Fruit fly (Drosophila melanogaster) whole organism, embryonic: ENCODE data around the gene CG4278.

ENCODE experiments used
- Abd-B ChIP-seq: fragments of 200-800 bp; sonication (Bioruptor generic); optimal IDR thresholded peaks from 2 replicates; lab custom pipeline; 2018; ENCODE audit warnings: missing biosample characterization, mild to moderate bottlenecking, missing genetic modification characterization, moderate library complexity
- BtbVII ChIP-seq: fragments of 200-800 bp; sonication (Bioruptor generic); optimal IDR thresholded peaks from 3 replicates; lab custom pipeline; 2017; ENCODE audit warnings: missing biosample characterization, mild to moderate bottlenecking, missing genetic modification characterization
- CG10462 ChIP-seq: fragments of 200-800 bp; sonication (Bioruptor generic); optimal IDR thresholded peaks from 2 replicates; lab custom pipeline; 2016; ENCODE audit warnings: missing biosample characterization, missing genetic modification characterization
- CG11093 ChIP-seq: fragments of 200-800 bp; sonication (Bioruptor generic); IDR thresholded peaks from 3 replicates; pipeline ENCODE4 v1.3.6; 2022; ENCODE audit warnings: missing biosample characterization, missing genetic modification characterization
- CG14860 ChIP-seq: fragments of 200-800 bp; sonication (Bioruptor generic); IDR thresholded peaks from 3 replicates; pipeline ENCODE4 v1.3.6; 2022; ENCODE audit warnings: missing biosample characterization, missing genetic modification characterization; ENCODE audit not compliant: partially characterized antibody
- CG15073 ChIP-seq: fragments of 200-800 bp; sonication (Bioruptor generic); optimal IDR thresholded peaks from 2 replicates; lab custom pipeline; 2016; ENCODE audit warnings: missing biosample characterization, missing genetic modification characterization
- CG1603 ChIP-seq: fragments of 200-800 bp; sonication (Bioruptor generic); optimal IDR thresholded peaks from 2 replicates; lab custom pipeline; 2019; ENCODE audit warnings: missing biosample characterization, mild to moderate bottlenecking, missing genetic modification characterization, moderate library complexity
- CG18599 ChIP-seq: fragments of 200-800 bp; sonication (Bioruptor generic); optimal IDR thresholded peaks from 3 replicates; lab custom pipeline; 2017; ENCODE audit warnings: missing biosample characterization, missing genetic modification characterization, mild to moderate bottlenecking, moderate library complexity, missing genetic modification reagents
- CG33213 ChIP-seq: fragments of 200-800 bp; sonication (Bioruptor generic); optimal IDR thresholded peaks from 3 replicates; lab custom pipeline; 2016; ENCODE audit warnings: missing biosample characterization, missing genetic modification characterization
- CG3726 ChIP-seq: fragments of 200-800 bp; sonication (Bioruptor generic); IDR thresholded peaks from 3 replicates; pipeline ENCODE4, ENCODE4 v1.3.6; 2022; ENCODE audit warnings: missing biosample characterization, missing genetic modification characterization
- CG3995 ChIP-seq: fragments of 200-800 bp; sonication (Bioruptor generic); optimal IDR thresholded peaks from 3 replicates; lab custom pipeline; 2016; ENCODE audit warnings: missing biosample characterization, missing genetic modification characterization
- CG42726 ChIP-seq: fragments of 200-800 bp; sonication (Bioruptor generic); IDR thresholded peaks from 2 replicates; pipeline ENCODE4 v1.3.6; 2022; ENCODE audit warnings: missing biosample characterization, missing genetic modification characterization; ENCODE audit not compliant: partially characterized antibody
- CG4328 ChIP-seq: fragments of 200-800 bp; sonication (Bioruptor generic); optimal IDR thresholded peaks from 3 replicates; lab custom pipeline; 2017; ENCODE audit warnings: missing biosample characterization, missing genetic modification reagents, missing genetic modification characterization
- CG4360 ChIP-seq: fragments of 200-800 bp; sonication (Bioruptor generic); IDR thresholded peaks from 2 replicates; pipeline ENCODE4 v1.3.6; 2022; ENCODE audit warnings: missing biosample characterization, missing genetic modification characterization
- CG4730 ChIP-seq: fragments of 200-800 bp; sonication (Bioruptor generic); IDR thresholded peaks from 2 replicates; pipeline ENCODE4 v1.3.6; 2022; ENCODE audit warnings: missing biosample characterization, missing genetic modification characterization
- CG6272 ChIP-seq: fragments of 200-800 bp; sonication (Bioruptor generic); IDR thresholded peaks from 2 replicates; pipeline ENCODE4 v1.3.6; 2022; ENCODE audit warnings: missing biosample characterization, missing genetic modification characterization
- CG6689 ChIP-seq: fragments of 200-800 bp; sonication (Bioruptor generic); IDR thresholded peaks from 2 replicates; pipeline ENCODE4 v1.3.6; 2022; ENCODE audit warnings: missing biosample characterization, missing genetic modification characterization
- CG9215 ChIP-seq: fragments of 200-800 bp; sonication (Bioruptor generic); IDR thresholded peaks from 2 replicates; pipeline ENCODE4 v1.3.6; 2022; ENCODE audit warnings: missing biosample characterization, missing genetic modification characterization
- CG9876 ChIP-seq: fragments of 200-800 bp; sonication (Bioruptor generic); optimal IDR thresholded peaks from 2 replicates; lab custom pipeline; 2016; ENCODE audit warnings: missing biosample characterization, missing genetic modification characterization
- CHES-1-like ChIP-seq: fragments of 200-800 bp; sonication (Bioruptor generic); optimal IDR thresholded peaks from 2 replicates; lab custom pipeline; 2016; ENCODE audit warnings: missing biosample characterization, missing genetic modification characterization
- Chrac-16 ChIP-seq: fragments of 200-800 bp; sonication (Bioruptor generic); optimal IDR thresholded peaks from 3 replicates; lab custom pipeline; 2016; ENCODE audit warnings: missing biosample characterization, missing genetic modification characterization
- Doc3 ChIP-seq: fragments of 200-800 bp; sonication (Bioruptor generic); IDR thresholded peaks from 3 replicates; pipeline ENCODE4 v1.3.6; 2022; ENCODE audit warnings: missing biosample characterization, missing genetic modification characterization; ENCODE audit not compliant: partially characterized antibody
- Lpt ChIP-seq: fragments of >200 bp; optimal IDR thresholded peaks from 2 replicates; lab custom pipeline; 2018; ENCODE audit warnings: missing biosample characterization, missing genetic modification characterization
- Mad ChIP-seq: fragments of 200-800 bp; sonication (Bioruptor generic); optimal IDR thresholded peaks from 2 replicates; lab custom pipeline; 2016; ENCODE audit warnings: missing biosample characterization, missing genetic modification characterization
- Oaz ChIP-seq: fragments of 200-800 bp; sonication (Bioruptor generic); IDR thresholded peaks from 2 replicates; pipeline ENCODE4 v1.3.6; 2022; ENCODE audit warnings: missing biosample characterization, missing genetic modification characterization
- Ravus ChIP-seq: fragments of 200-800 bp; sonication (Bioruptor generic); IDR thresholded peaks from 2 replicates; pipeline ENCODE4 v1.3.6; 2022; ENCODE audit warnings: missing biosample characterization, missing genetic modification characterization
- Sin3A ChIP-seq: fragments of >200 bp; optimal IDR thresholded peaks from 2 replicates; lab custom pipeline; 2018
- ap ChIP-seq: fragments of 200-800 bp; sonication (Bioruptor generic); IDR thresholded peaks from 2 replicates; pipeline ENCODE4 v1.3.6; 2022; ENCODE audit warnings: missing biosample characterization, missing genetic modification characterization
- bab2 ChIP-seq: fragments of 200-800 bp; sonication (Bioruptor generic); optimal IDR thresholded peaks from 2 replicates; lab custom pipeline; 2016; ENCODE audit warnings: missing biosample characterization, missing genetic modification characterization
- cas ChIP-seq: fragments of 200-800 bp; sonication (Bioruptor generic); IDR thresholded peaks from 2 replicates; pipeline ENCODE4 v1.3.6; 2022; ENCODE audit warnings: missing biosample characterization, missing genetic modification characterization
- crp ChIP-seq, 2 experiments: fragments of 200-800 bp; sonication (Bioruptor generic); optimal IDR thresholded peaks; 2 replicates in 1 of 2; 3 replicates in 1 of 2; lab custom pipeline; 2017; ENCODE audit warnings: missing biosample characterization in 2 of 2, missing genetic modification characterization in 2 of 2, mild to moderate bottlenecking in 1 of 2, moderate library complexity in 1 of 2
- dati ChIP-seq: fragments of 200-800 bp; sonication (Bioruptor generic); IDR thresholded peaks from 2 replicates; pipeline ENCODE4 v1.3.6; 2022; ENCODE audit warnings: missing biosample characterization, missing genetic modification characterization
- dm ChIP-seq: fragments of 200-800 bp; sonication (Bioruptor generic); optimal IDR thresholded peaks from 3 replicates; lab custom pipeline; 2016; ENCODE audit warnings: missing biosample characterization, missing genetic modification characterization
- esg ChIP-seq: fragments of 200-800 bp; sonication (Bioruptor generic); conservative IDR thresholded peaks from 2 replicates; pipeline ENCODE4 v1.3.6; 2022; ENCODE audit warnings: missing biosample characterization, missing genetic modification characterization
- gce ChIP-seq: fragments of 200-800 bp; sonication (Bioruptor generic); IDR thresholded peaks from 3 replicates; pipeline ENCODE4 v1.3.6; 2022; ENCODE audit warnings: missing biosample characterization, missing genetic modification characterization
- inv ChIP-seq: fragments of 200-800 bp; sonication (Bioruptor generic); IDR thresholded peaks from 2 replicates; pipeline ENCODE4 v1.3.6; 2022; ENCODE audit warnings: missing biosample characterization, missing genetic modification characterization; ENCODE audit not compliant: partially characterized antibody
- kni ChIP-seq: fragments of 200-800 bp; sonication (Bioruptor generic); optimal IDR thresholded peaks from 3 replicates; lab custom pipeline; 2017; ENCODE audit warnings: mild to moderate bottlenecking, missing biosample characterization, missing genetic modification reagents, missing genetic modification characterization
- lola ChIP-seq, 3 experiments: fragments of >200 bp in 2 of 3; fragments of 200-800 bp in 1 of 3; sonication (Bioruptor generic) in 1 of 3; optimal IDR thresholded peaks; 2 replicates each; lab custom pipeline; 2017 to 2019; ENCODE audit warnings: missing biosample characterization in 3 of 3, missing genetic modification characterization in 3 of 3, mild to moderate bottlenecking in 1 of 3, moderate library complexity in 1 of 3
- maf-S ChIP-seq: fragments of 200-800 bp; sonication (Bioruptor generic); optimal IDR thresholded peaks from 2 replicates; lab custom pipeline; 2016; ENCODE audit warnings: missing biosample characterization, missing genetic modification characterization
- nerfin-2 ChIP-seq: fragments of 200-800 bp; sonication (Bioruptor generic); IDR thresholded peaks from 2 replicates; pipeline ENCODE4 v1.3.6; 2022; ENCODE audit warnings: missing biosample characterization, missing genetic modification characterization; ENCODE audit not compliant: partially characterized antibody
- prd ChIP-seq, 3 experiments: fragments of >200 bp in 2 of 3; fragments of 200-800 bp in 1 of 3; sonication (Bioruptor generic) in 1 of 3; optimal IDR thresholded peaks in 2 of 3; IDR thresholded peaks in 1 of 3; 2 replicates in 2 of 3; 3 replicates in 1 of 3; pipeline versions ENCODE4 v1.3.6 to Lab custom; 2017 to 2022; ENCODE audit warnings: missing biosample characterization in 1 of 3, missing genetic modification characterization in 1 of 3
- pros ChIP-seq: fragments of 200-800 bp; sonication (Bioruptor generic); optimal IDR thresholded peaks from 3 replicates; lab custom pipeline; 2019; ENCODE audit warnings: missing biosample characterization, mild to moderate bottlenecking, missing genetic modification characterization, moderate library complexity
- rib ChIP-seq: fragments of 200-800 bp; sonication (Bioruptor generic); IDR thresholded peaks from 2 replicates; pipeline ENCODE4 v1.3.6; 2022; ENCODE audit warnings: missing biosample characterization, missing genetic modification characterization
- sc ChIP-seq, 3 experiments: fragments of >200 bp in 2 of 3; fragments of 200-800 bp in 1 of 3; sonication (Bioruptor generic) in 1 of 3; optimal IDR thresholded peaks; 2 replicates in 2 of 3; 3 replicates in 1 of 3; lab custom pipeline; 2017; ENCODE audit warnings: mild to moderate bottlenecking in 1 of 3, missing biosample characterization in 1 of 3, missing genetic modification characterization in 1 of 3, missing genetic modification reagents in 1 of 3
- schlank ChIP-seq: fragments of 200-800 bp; sonication (Bioruptor generic); optimal IDR thresholded peaks from 2 replicates; lab custom pipeline; 2018; ENCODE audit warnings: missing biosample characterization, mild to moderate bottlenecking, missing genetic modification characterization
- sna ChIP-seq: fragments of 200-800 bp; sonication (Bioruptor generic); IDR thresholded peaks from 2 replicates; pipeline ENCODE4 v1.3.6; 2022; ENCODE audit warnings: missing biosample characterization, missing genetic modification characterization; ENCODE audit not compliant: partially characterized antibody
- sqz ChIP-seq: fragments of 200-800 bp; sonication (Bioruptor generic); optimal IDR thresholded peaks from 3 replicates; lab custom pipeline; 2018; ENCODE audit warnings: missing biosample characterization, mild to moderate bottlenecking, missing genetic modification characterization
- ssp ChIP-seq: fragments of 200-800 bp; sonication (Bioruptor generic); IDR thresholded peaks from 2 replicates; pipeline ENCODE4 v1.3.6; 2022; ENCODE audit warnings: missing biosample characterization, missing genetic modification characterization
- wor ChIP-seq: fragments of 200-800 bp; sonication (Bioruptor generic); IDR thresholded peaks from 2 replicates; pipeline ENCODE4 v1.3.6; 2022; ENCODE audit warnings: missing biosample characterization, missing genetic modification characterization

CG4278 gene

dm6 chr2L:16356249-16357025 is 29.6 kb downstream of the CG4278 start, which contains the start of gene CaBP1 (continued):
- no peak for TF ChIP-seq CG6689 (GFP tag; lab: Robert Waterston, UW)
- peak; percentile 36 for TF ChIP-seq Abd-B (GFP tag; lab: Kevin White, UChicago)
- no peak for TF ChIP-seq dm (GFP tag; lab: Kevin White, UChicago)
- TF ChIP-seq Chrac-16, result no peak
- TF ChIP-seq sqz (GFP tag; lab: Kevin White, UChicago), result no peak
- TF ChIP-seq CHES-1-like (GFP tag; lab: Kevin White, UChicago), result no peak
- no peak for TF ChIP-seq dati
- peak; percentile 72 for TF ChIP-seq Sin3A (lab: Kevin White, UChicago)
- TF ChIP-seq CG11093 (GFP tag; lab: Robert Waterston, UW), result no peak
- peak; percentile 62; the same call in 1 of the 2 replicates for TF ChIP-seq CG42726 (GFP tag; lab: Robert Waterston, UW)
- no peak for TF ChIP-seq CG4730 (GFP tag; lab: Robert Waterston, UW)
- TF ChIP-seq CG10462 (GFP tag; lab: Kevin White, UChicago), result no peak
- TF ChIP-seq ssp (GFP tag; lab: Robert Waterston, UW), result no peak
- TF ChIP-seq CG3995 (GFP tag; lab: Kevin White, UChicago), result peak; percentile 79
- TF ChIP-seq CG9215 (GFP tag; lab: Robert Waterston, UW), result no peak
- TF ChIP-seq cas (GFP tag; lab: Robert Waterston, UW), result no peak
- peak; percentile 89 for TF ChIP-seq inv (GFP tag; lab: Robert Waterston, UW)
- TF ChIP-seq rib (GFP tag; lab: Robert Waterston, UW), result no peak
- TF ChIP-seq Oaz, result no peak
- no peak for TF ChIP-seq pros (GFP tag; lab: Kevin White, UChicago)
- TF ChIP-seq CG18599 (GFP tag; lab: Kevin White, UChicago), result no peak
- no peak for TF ChIP-seq CG4360
- TF ChIP-seq lola (GFP tag; optimal IDR thresholded peaks at IDR 0.05; lab: Kevin White, UChicago), result no peak
- TF ChIP-seq CG4328 (GFP tag; lab: Kevin White, UChicago), result no peak
- TF ChIP-seq Doc3 (GFP tag; lab: Robert Waterston, UW), result peak; percentile 99
- TF ChIP-seq CG3726, result no peak
- no peak for TF ChIP-seq Mad (GFP tag; lab: Kevin White, UChicago)
- no peak for TF ChIP-seq gce (GFP tag; lab: Robert Waterston, UW)
- TF ChIP-seq wor (GFP tag; lab: Robert Waterston, UW), result no peak
- TF ChIP-seq crp (GFP tag; optimal IDR thresholded peaks at IDR 0.05; lab: Kevin White, UChicago), result no peak
- TF ChIP-seq CG33213 (GFP tag; lab: Kevin White, UChicago), result no peak
- no peak for TF ChIP-seq schlank
- TF ChIP-seq sc (optimal IDR thresholded peaks at IDR 0.05; lab: Kevin White, UChicago), result no peak
- TF ChIP-seq sc (GFP tag; optimal IDR thresholded peaks at IDR 0.05; lab: Kevin White, UChicago), result no peak
- no peak for TF ChIP-seq ap (GFP tag; lab: Robert Waterston, UW)
- no peak for TF ChIP-seq Ravus (GFP tag; lab: Robert Waterston, UW)
- no peak for TF ChIP-seq kni (GFP tag; lab: Kevin White, UChicago)
- TF ChIP-seq sna (GFP tag; lab: Robert Waterston, UW), result peak; percentile 96
- TF ChIP-seq Lpt (GFP tag; lab: Kevin White, UChicago), result no peak
- TF ChIP-seq BtbVII (GFP tag; lab: Kevin White, UChicago), result no peak
- no peak for TF ChIP-seq prd (optimal IDR thresholded peaks at IDR 0.05; lab: Kevin White, UChicago)
- no peak for TF ChIP-seq prd (GFP tag; IDR thresholded peaks at IDR 0.05; lab: Robert Waterston, UW)
- no peak for TF ChIP-seq CG15073 (GFP tag; lab: Kevin White, UChicago)
- TF ChIP-seq CG14860 (GFP tag; lab: Robert Waterston, UW), result peak; percentile 84
- TF ChIP-seq maf-S (GFP tag; lab: Kevin White, UChicago), result no peak
- TF ChIP-seq CG6272, result no peak
- no peak for TF ChIP-seq CG9876 (GFP tag; lab: Kevin White, UChicago)
- TF ChIP-seq esg (GFP tag; lab: Robert Waterston, UW), result no peak
- TF ChIP-seq nerfin-2 (GFP tag; lab: Robert Waterston, UW), result peak; percentile 84
- TF ChIP-seq CG1603, result no peak
- no peak for TF ChIP-seq bab2
